Worm (Caenorhabditis elegans) whole organism, late embryonic: ENCODE data around the gene nhr-3.

Experiments
- T23F11.4 ChIP-seq: fragments of 200-800 bp; sonication (Bioruptor generic); optimal IDR thresholded peaks from 2 replicates; lab custom pipeline; 2018; ENCODE audit warnings: mild to moderate bottlenecking, missing genetic modification characterization, missing compliant biosample characterization
- Y22D7AL.16 ChIP-seq: sonication (generic microtip); optimal IDR thresholded peaks from 2 replicates; lab custom pipeline; 2016; ENCODE audit warnings: missing genetic modification characterization, missing compliant biosample characterization
- ceh-18 ChIP-seq: sonication (generic microtip); optimal IDR thresholded peaks from 2 replicates; lab custom pipeline; 2016; ENCODE audit warnings: missing genetic modification characterization, missing compliant biosample characterization
- ceh-19 ChIP-seq: fragments of 200-800 bp; sonication (Bioruptor generic); optimal IDR thresholded peaks from 2 replicates; lab custom pipeline; 2018; ENCODE audit warnings: mild to moderate bottlenecking, missing genetic modification characterization, missing compliant biosample characterization
- ceh-2 ChIP-seq: sonication (generic microtip); optimal IDR thresholded peaks from 2 replicates; lab custom pipeline; 2016; ENCODE audit warnings: missing genotype, missing genetic modification characterization, missing compliant biosample characterization
- ceh-24 ChIP-seq: sonication (generic microtip); optimal IDR thresholded peaks from 2 replicates; lab custom pipeline; 2016; ENCODE audit warnings: mild to moderate bottlenecking, missing genetic modification characterization, missing compliant biosample characterization
- ceh-30 ChIP-seq: fragments of 150-350 bp; optimal IDR thresholded peaks from 2 replicates; lab custom pipeline; 2014; ENCODE audit warnings: missing biosample characterization, missing genetic modification characterization
- ceh-45 ChIP-seq: fragments of 200-800 bp; sonication (Bioruptor generic); IDR thresholded peaks from 2 replicates; pipeline ENCODE4 v1.3.6; 2022; ENCODE audit warnings: missing genetic modification reagents, missing genetic modification characterization, missing compliant biosample characterization
- ceh-48 ChIP-seq: sonication (generic microtip); optimal IDR thresholded peaks from 2 replicates; lab custom pipeline; 2016; ENCODE audit warnings: missing genetic modification characterization, inconsistent platforms, missing compliant biosample characterization
- che-1 ChIP-seq: sonication (generic microtip); optimal IDR thresholded peaks from 2 replicates; lab custom pipeline; 2016; ENCODE audit warnings: mild to moderate bottlenecking, missing genetic modification characterization, missing compliant biosample characterization
- dve-1 ChIP-seq: sonication (generic microtip); optimal IDR thresholded peaks from 2 replicates; lab custom pipeline; 2017; ENCODE audit warnings: antibody characterized with exemption, mild to moderate bottlenecking, missing genetic modification characterization, missing compliant biosample characterization
- elt-2 ChIP-seq: sonication (generic microtip); optimal IDR thresholded peaks from 2 replicates; lab custom pipeline; 2016; ENCODE audit warnings: missing genetic modification reagents, missing genetic modification characterization, missing compliant biosample characterization
- ets-4 ChIP-seq: sonication (generic microtip); optimal IDR thresholded peaks from 2 replicates; lab custom pipeline; 2016; ENCODE audit warnings: missing genetic modification characterization, missing compliant biosample characterization
- eyg-1 ChIP-seq: sonication (generic microtip); optimal IDR thresholded peaks from 2 replicates; lab custom pipeline; 2016; ENCODE audit warnings: missing genotype, missing genetic modification characterization, missing compliant biosample characterization
- hlh-15 ChIP-seq: sonication (generic microtip); optimal IDR thresholded peaks from 2 replicates; lab custom pipeline; 2016; ENCODE audit warnings: missing genetic modification characterization, missing compliant biosample characterization
- hlh-8 ChIP-seq: sonication (generic microtip); optimal IDR thresholded peaks from 2 replicates; lab custom pipeline; 2016; ENCODE audit warnings: missing genotype, missing genetic modification characterization, missing compliant biosample characterization
- lim-6 ChIP-seq: sonication (generic microtip); optimal IDR thresholded peaks from 2 replicates; lab custom pipeline; 2016; ENCODE audit warnings: missing genetic modification characterization, missing compliant biosample characterization
- lin-11 ChIP-seq: fragments of 200-800 bp; sonication (Bioruptor generic); optimal IDR thresholded peaks from 2 replicates; lab custom pipeline; 2018; ENCODE audit warnings: mild to moderate bottlenecking, missing genetic modification characterization, missing compliant biosample characterization
- nfya-1 ChIP-seq: sonication (generic microtip); optimal IDR thresholded peaks from 2 replicates; lab custom pipeline; 2017; ENCODE audit warnings: missing genetic modification characterization, mild to moderate bottlenecking, missing compliant biosample characterization, antibody characterized with exemption, moderate library complexity
- nhr-11 ChIP-seq: fragments of 150-350 bp; optimal IDR thresholded peaks from 2 replicates; lab custom pipeline; 2014; ENCODE audit warnings: missing biosample characterization, missing genetic modification characterization
- nhr-232 ChIP-seq: sonication (generic microtip); optimal IDR thresholded peaks from 2 replicates; lab custom pipeline; 2016; ENCODE audit warnings: missing genetic modification characterization, missing compliant biosample characterization
- pat-9 ChIP-seq: fragments of 200-800 bp; sonication (Bioruptor generic); optimal IDR thresholded peaks from 2 replicates; lab custom pipeline; 2018; ENCODE audit warnings: mild to moderate bottlenecking, missing genetic modification characterization, moderate library complexity, missing compliant biosample characterization
- pha-2 ChIP-seq: sonication (generic microtip); optimal IDR thresholded peaks from 2 replicates; lab custom pipeline; 2017; ENCODE audit warnings: mild to moderate bottlenecking, missing genetic modification characterization, missing compliant biosample characterization
- pha-4 ChIP-seq: fragments of 150-350 bp; optimal IDR thresholded peaks from 2 replicates; lab custom pipeline; 2018; ENCODE audit warnings: missing biosample characterization, missing genetic modification reagents, missing genetic modification characterization
- pros-1 ChIP-seq: fragments of 150-350 bp; optimal IDR thresholded peaks from 2 replicates; lab custom pipeline; 2014; ENCODE audit warnings: missing biosample characterization, missing genetic modification reagents, missing genetic modification characterization
- ref-2 ChIP-seq: sonication (generic microtip); optimal IDR thresholded peaks from 2 replicates; lab custom pipeline; 2016; ENCODE audit warnings: missing genetic modification characterization, missing compliant biosample characterization
- rnt-1 ChIP-seq: sonication (generic microtip); optimal IDR thresholded peaks from 2 replicates; lab custom pipeline; 2016; ENCODE audit warnings: missing genetic modification characterization, missing compliant biosample characterization
- sox-2 ChIP-seq: fragments of 200-800 bp; sonication (Bioruptor generic); IDR thresholded peaks from 2 replicates; pipeline ENCODE4 v1.3.6; 2022; ENCODE audit warnings: missing genetic modification reagents, missing genetic modification characterization, missing compliant biosample characterization
- syd-9 ChIP-seq: sonication (generic microtip); optimal IDR thresholded peaks from 2 replicates; lab custom pipeline; 2016; ENCODE audit warnings: mild to moderate bottlenecking, missing genetic modification characterization, moderate library complexity, missing compliant biosample characterization
- tbx-2 ChIP-seq: sonication (generic microtip); optimal IDR thresholded peaks from 2 replicates; lab custom pipeline; 2016; ENCODE audit warnings: missing genetic modification characterization, missing compliant biosample characterization
- ttx-3 ChIP-seq: sonication (generic microtip); optimal IDR thresholded peaks from 2 replicates; lab custom pipeline; 2016; ENCODE audit warnings: missing genetic modification reagents, missing genetic modification characterization, missing compliant biosample characterization
- unc-3 ChIP-seq, 2 experiments: fragments of 200-800 bp in 1 of 2; sonication (Bioruptor generic) in 1 of 2; sonication (generic microtip) in 1 of 2; conservative IDR thresholded peaks in 1 of 2; optimal IDR thresholded peaks in 1 of 2; 2 replicates each; pipeline versions ENCODE4 v1.3.6 to Lab custom; 2016 to 2022; ENCODE audit warnings: missing compliant biosample characterization in 2 of 2, missing genetic modification characterization in 2 of 2, missing genetic modification reagents in 1 of 2
- unc-42 ChIP-seq: sonication (generic microtip); optimal IDR thresholded peaks from 2 replicates; lab custom pipeline; 2016; ENCODE audit warnings: missing genotype, missing genetic modification characterization, missing compliant biosample characterization
- unc-55 ChIP-seq: sonication (generic microtip); optimal IDR thresholded peaks from 2 replicates; lab custom pipeline; 2017; ENCODE audit warnings: missing biosample characterization, missing genetic modification reagents, missing genetic modification characterization

Gene nhr-3

DNA sequence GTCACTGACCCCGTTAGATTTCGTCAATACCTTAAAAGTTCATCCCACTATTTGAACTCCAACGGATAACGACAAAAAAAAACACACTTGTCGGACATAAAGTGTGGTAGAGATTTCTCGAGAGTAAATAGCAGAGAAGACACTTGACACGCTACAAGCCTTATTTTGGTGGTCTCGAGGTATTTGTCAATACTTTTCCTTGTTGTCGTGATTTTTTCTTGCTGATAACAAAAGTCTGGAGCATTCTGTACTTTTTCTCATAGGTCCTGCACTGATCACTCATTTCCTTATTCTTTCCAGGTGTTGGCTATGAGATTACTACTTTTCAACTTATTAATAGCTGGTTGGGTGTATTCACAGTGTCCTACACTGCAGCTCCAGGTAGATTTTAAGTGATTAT is 14.1 kb downstream of the nhr-3 start, which contains the start of gene lron-1:
Gene lron-1, plus strand, starts transcription at position 301 of the 400 bp plus-strand sequence.
- TF ChIP-seq ceh-30 (tag; lab: Kevin White, UChicago) (no peak), ceh-2 (no peak), lin-11 (tag; lab: Kevin White, UChicago) (no peak), dve-1 (tag; lab: Kevin White, UChicago) (no peak), hlh-8 (no peak), eyg-1 (tag; lab: Kevin White, UChicago) (no peak)
- TF ChIP-seq, all 69 proteins: peak for 0

DNA sequence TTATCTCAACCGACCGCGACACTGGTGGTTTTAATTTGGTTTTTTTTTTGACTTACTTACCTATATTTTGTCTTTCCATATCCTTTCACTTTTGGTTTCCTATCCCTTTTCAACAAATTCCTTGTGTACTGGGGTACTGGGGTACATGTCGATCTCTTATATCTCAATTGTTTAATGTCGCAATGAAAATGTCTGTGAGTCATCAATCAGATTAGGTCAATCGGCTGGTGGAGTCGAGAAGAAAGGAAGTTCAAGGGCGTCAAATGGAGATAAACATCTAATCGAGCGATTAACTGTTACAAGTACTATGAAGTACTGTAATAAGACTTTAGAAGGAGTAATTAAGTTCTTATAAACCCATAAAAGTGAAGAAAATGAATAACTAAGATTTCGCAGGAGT is 17.6 kb downstream of the nhr-3 start:
- TF ChIP-seq syd-9 (tag; lab: Kevin White, UChicago) (no peak), ceh-2 (no peak), unc-55 (GFP tag; lab: Kevin White, UChicago) (peak; percentile 68)

DNA sequence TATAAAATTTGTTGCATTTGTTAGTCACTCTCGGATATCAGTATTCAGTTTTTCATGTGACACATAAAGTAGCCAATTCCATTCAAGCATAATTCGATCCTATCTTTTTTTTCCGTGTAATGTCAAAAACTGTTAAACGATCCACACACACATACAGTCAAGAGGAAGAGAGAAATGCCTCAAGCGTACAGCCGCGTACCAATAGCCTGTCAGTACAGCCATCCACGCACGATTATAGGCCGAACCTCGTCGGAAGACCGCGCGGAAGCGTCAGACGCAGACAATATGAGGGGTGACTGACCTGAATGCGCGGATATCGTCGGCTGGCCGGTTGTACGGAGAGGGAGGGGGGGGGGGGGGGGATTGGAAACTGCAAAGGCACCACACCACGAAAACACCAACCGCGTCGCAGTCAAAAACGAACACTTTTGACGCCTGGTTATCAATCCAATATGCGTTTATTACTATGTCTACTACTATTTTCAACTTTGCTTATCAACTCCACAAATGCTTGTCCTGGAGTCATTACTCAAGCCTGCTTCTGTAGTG is 19.3 kb downstream of the nhr-3 start, which contains the start of gene let-4:
Gene let-4, plus strand, starts transcription at position 357 of the 549 bp plus-strand sequence.
- TF ChIP-seq ceh-19 (GFP tag; lab: Kevin White, UChicago), result no peak
- peak; percentile 23 for TF ChIP-seq nfya-1 (tag; lab: Kevin White, UChicago)
- TF ChIP-seq, all 69 proteins: peak for 1

DNA sequence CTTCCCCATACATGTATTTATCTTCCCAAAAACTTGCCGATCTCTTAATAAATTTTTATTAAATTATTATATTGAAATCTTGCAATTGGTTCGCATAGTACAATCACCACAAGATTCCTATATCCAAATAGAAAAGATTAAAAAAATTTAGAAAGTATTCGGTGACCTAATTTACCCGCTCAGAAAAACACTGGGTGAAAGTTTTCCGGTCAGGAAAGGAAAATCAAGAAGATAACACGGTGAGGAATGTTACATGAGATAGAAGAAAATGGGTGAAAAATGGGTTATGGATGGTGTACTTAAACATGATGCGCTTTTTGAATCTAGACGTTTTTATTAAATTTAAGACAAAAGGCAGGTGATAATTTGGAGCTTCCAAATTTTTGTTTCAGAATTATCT is 22.5 kb downstream of the nhr-3 start:
- TF ChIP-seq syd-9 (tag; lab: Kevin White, UChicago) (no peak), pat-9 (no peak), nhr-11 (no peak), ceh-24 (tag; lab: Kevin White, UChicago) (no peak), pha-4 (tag; lab: Kevin White, UChicago) (no peak), nhr-232 (tag; lab: Kevin White, UChicago) (no peak), tbx-2 (tag; lab: Kevin White, UChicago) (no peak), sox-2 (no peak), ceh-18 (tag; lab: Kevin White, UChicago) (no peak), ref-2 (no peak), ceh-45 (GFP tag; lab: Robert Waterston, UW) (no peak), che-1 (tag; lab: Kevin White, UChicago) (no peak), rnt-1 (tag; lab: Kevin White, UChicago) (no peak), unc-55 (GFP tag; lab: Kevin White, UChicago) (no peak), ceh-19 (GFP tag; lab: Kevin White, UChicago) (no peak), ceh-48 (tag; lab: Kevin White, UChicago) (no peak), unc-42 (tag; lab: Kevin White, UChicago) (no peak)

DNA sequence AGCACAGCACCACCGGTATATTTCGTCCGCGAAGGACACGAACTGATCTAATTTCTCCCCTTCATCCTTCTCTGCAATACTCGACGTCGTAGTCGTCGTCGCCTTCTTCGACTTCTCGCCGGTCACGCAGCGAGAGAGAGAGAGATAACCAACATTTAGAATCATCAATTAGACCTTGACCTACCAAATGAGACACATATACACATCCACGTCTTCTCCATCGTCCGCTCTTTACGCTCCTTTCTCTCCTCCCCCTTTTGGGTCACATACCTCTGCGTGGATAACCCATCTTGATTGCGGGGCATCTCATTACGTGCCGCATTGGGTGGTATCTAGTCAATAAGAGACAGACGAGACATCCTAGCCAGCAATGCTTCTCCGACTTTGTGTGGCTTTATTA is 23.1 kb downstream of the nhr-3 start, which contains the start of gene sym-1:
Gene sym-1, plus strand, starts transcription at position 194 of the 400 bp plus-strand sequence.
- TF ChIP-seq nfya-1 (tag; lab: Kevin White, UChicago) (no peak), pros-1 (no peak), tbx-2 (tag; lab: Kevin White, UChicago) (no peak), hlh-8 (no peak), ceh-18 (tag; lab: Kevin White, UChicago) (no peak), unc-3 (GFP tag; conservative IDR thresholded peaks at IDR 0.05; lab: Robert Waterston, UW) (no peak), unc-3 (tag; optimal IDR thresholded peaks at IDR 0.05; lab: Kevin White, UChicago) (no peak), pha-2 (no peak), ceh-2 (peak; percentile 14), elt-2 (no peak), hlh-15 (no peak), lim-6 (tag; lab: Kevin White, UChicago) (no peak), T23F11.4 (GFP tag; lab: Kevin White, UChicago) (no peak), unc-55 (GFP tag; lab: Kevin White, UChicago) (no peak), ttx-3 (tag; lab: Kevin White, UChicago) (no peak), Y22D7AL.16 (tag; lab: Kevin White, UChicago) (no peak), che-1 (tag; lab: Kevin White, UChicago) (no peak), ceh-19 (GFP tag; lab: Kevin White, UChicago) (no peak), ets-4 (tag; lab: Kevin White, UChicago) (no peak), rnt-1 (tag; lab: Kevin White, UChicago) (peak; percentile 45), ref-2 (peak; percentile 56), ceh-45 (GFP tag; lab: Robert Waterston, UW) (no peak)
